Fruit fly (Drosophila melanogaster) whole organism, embryonic: ENCODE data around the gene mof.

Experiments used
- NK7.1 ChIP-seq: fragments of 200-800 bp; sonication (Bioruptor generic); optimal IDR thresholded peaks from 3 replicates; lab custom pipeline; 2016; ENCODE audit warnings: missing biosample characterization, missing genetic modification characterization
- ap ChIP-seq: fragments of 200-800 bp; sonication (Bioruptor generic); IDR thresholded peaks from 2 replicates; pipeline ENCODE4 v1.3.6; 2022; ENCODE audit warnings: missing biosample characterization, missing genetic modification characterization
- so ChIP-seq: fragments of 200-800 bp; sonication (Bioruptor generic); IDR thresholded peaks from 3 replicates; pipeline ENCODE4 v1.3.6; 2022; ENCODE audit warnings: missing biosample characterization, missing genetic modification characterization

DNA sequence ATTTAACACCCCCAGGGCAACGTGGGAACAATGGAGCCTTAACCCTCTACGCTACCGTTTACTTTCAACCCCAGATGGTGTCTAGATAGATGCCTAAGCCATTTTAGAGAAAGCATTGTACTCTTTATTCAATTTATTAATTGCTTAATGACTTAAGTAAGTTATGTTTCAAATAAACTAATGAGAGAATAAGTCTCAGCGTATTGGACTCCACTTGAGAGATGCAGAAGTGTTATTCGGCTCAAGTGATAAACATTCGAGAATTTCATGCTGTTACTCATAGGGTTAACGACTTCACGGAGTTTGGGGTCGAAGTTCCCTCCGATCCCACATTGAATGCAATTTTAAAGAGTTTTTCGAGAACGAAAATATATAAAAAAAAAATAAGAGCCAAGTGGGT is 11.6 kb upstream of the mof start:
- TF ChIP-seq ap (GFP tag; lab: Robert Waterston, UW) (no peak), so (GFP tag; lab: Robert Waterston, UW) (no peak), NK7.1 (GFP tag; lab: Kevin White, UChicago) (no peak)
